Worm (Caenorhabditis elegans): ENCODE data around the gene nhr-30.

DNA sequence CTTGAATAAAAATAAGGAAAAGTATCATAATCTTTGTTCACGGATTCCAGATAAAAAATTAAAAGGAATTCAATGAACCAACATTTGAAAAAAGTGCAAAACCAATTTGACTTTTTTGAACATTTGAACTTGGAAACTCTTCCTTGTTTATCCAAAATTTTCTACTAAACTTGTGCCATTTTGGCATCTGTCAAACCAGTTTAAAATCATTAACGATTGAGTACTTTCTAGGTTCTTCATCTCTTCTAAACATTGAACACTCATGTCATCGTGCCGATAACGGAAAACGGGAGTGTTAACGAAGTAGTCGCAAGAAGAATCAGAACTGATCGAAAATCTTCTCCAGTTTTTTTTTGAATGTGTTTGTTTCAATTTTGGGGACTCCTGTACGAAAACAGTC is 39.3 kb downstream of the nhr-30 start:
- TF ChIP-seq unc-39 (tag; optimal IDR thresholded peaks at IDR 0.05) (no peak), nhr-237 (tag; optimal IDR thresholded peaks at IDR 0.05) (no peak), unc-62 (GFP tag; optimal IDR thresholded peaks at IDR 0.05) (no peak), ztf-11 (tag; optimal IDR thresholded peaks at IDR 0.05) (no peak), mep-1 (tag; optimal IDR thresholded peaks at IDR 0.05) (no peak), lin-13 (tag; optimal IDR thresholded peaks at IDR 0.05) (no peak), blmp-1 (tag; optimal IDR thresholded peaks at IDR 0.05) (no peak), lsy-2 (tag; optimal IDR thresholded peaks at IDR 0.05) (no peak), drap-1 (GFP tag; optimal IDR thresholded peaks at IDR 0.05) (no peak), nhr-12 (tag; optimal IDR thresholded peaks at IDR 0.05) (no peak), nhr-2 (tag; optimal IDR thresholded peaks at IDR 0.05) (no peak), mls-2 (tag; optimal IDR thresholded peaks at IDR 0.05) (no peak), tbx-8 (GFP tag; optimal IDR thresholded peaks at IDR 0.05) (no peak)
